Worm (Caenorhabditis elegans) whole organism, L2 larva: Measurements from ENCODE around the gene K01A11.1.

ENCODE experiments used
- C34F6.9 ChIP-seq: fragments of 150-350 bp; optimal IDR thresholded peaks from 2 replicates; lab custom pipeline; 2014; ENCODE audit warnings: missing biosample characterization, missing genetic modification characterization
- F13H6.1 ChIP-seq: sonication (generic microtip); optimal IDR thresholded peaks from 2 replicates; lab custom pipeline; 2016; ENCODE audit warnings: missing genetic modification characterization, missing compliant biosample characterization
- R02D3.7 ChIP-seq: fragments of 150-350 bp; optimal IDR thresholded peaks from 2 replicates; lab custom pipeline; 2014; ENCODE audit warnings: missing biosample characterization, missing genetic modification characterization
- Y55F3AM.14 ChIP-seq: fragments of 200-800 bp; sonication (Bioruptor generic); optimal IDR thresholded peaks from 2 replicates; lab custom pipeline; 2018; ENCODE audit warnings: mild to moderate bottlenecking, missing genetic modification characterization, missing compliant biosample characterization
- ZK546.5 ChIP-seq: sonication (generic microtip); optimal IDR thresholded peaks from 2 replicates; lab custom pipeline; 2017; ENCODE audit warnings: missing biosample characterization, missing genetic modification characterization
- alr-1 ChIP-seq: fragments of 150-350 bp; optimal IDR thresholded peaks from 2 replicates; lab custom pipeline; 2014; ENCODE audit warnings: missing biosample characterization, missing genetic modification characterization
- aly-2 ChIP-seq: fragments of 150-350 bp; optimal IDR thresholded peaks from 2 replicates; lab custom pipeline; 2014; ENCODE audit warnings: missing biosample characterization, missing genetic modification characterization
- ama-1 ChIP-seq: fragments of 150-350 bp; optimal IDR thresholded peaks from 2 replicates; lab custom pipeline; 2018; ENCODE audit warnings: inconsistent platforms
- blmp-1 ChIP-seq: sonication (generic microtip); optimal IDR thresholded peaks from 2 replicates; lab custom pipeline; 2017; ENCODE audit warnings: missing genetic modification characterization, mild to moderate bottlenecking, missing compliant biosample characterization, antibody characterized with exemption, moderate library complexity; ENCODE audit not compliant: insufficient read depth
- ceh-16 ChIP-seq: fragments of 150-350 bp; optimal IDR thresholded peaks from 2 replicates; lab custom pipeline; 2014; ENCODE audit warnings: missing biosample characterization, missing genetic modification characterization
- ceh-82 ChIP-seq: fragments of 150-350 bp; optimal IDR thresholded peaks from 2 replicates; lab custom pipeline; 2014; ENCODE audit warnings: missing biosample characterization, missing genetic modification characterization
- crh-2 ChIP-seq: sonication (generic microtip); optimal IDR thresholded peaks from 2 replicates; lab custom pipeline; 2017; ENCODE audit warnings: missing biosample characterization, missing genetic modification characterization
- dmd-4 ChIP-seq: sonication (generic microtip); optimal IDR thresholded peaks from 2 replicates; lab custom pipeline; 2017; ENCODE audit warnings: missing biosample characterization, missing genetic modification characterization
- egl-27 ChIP-seq: sonication (generic microtip); optimal IDR thresholded peaks from 3 replicates; lab custom pipeline; 2017; ENCODE audit warnings: missing biosample characterization, missing genetic modification reagents, missing genetic modification characterization
- elt-1 ChIP-seq: fragments of 150-350 bp; optimal IDR thresholded peaks from 2 replicates; lab custom pipeline; 2014; ENCODE audit warnings: missing biosample characterization, missing genetic modification characterization
- elt-3 ChIP-seq: sonication (generic microtip); optimal IDR thresholded peaks from 2 replicates; lab custom pipeline; 2017; ENCODE audit warnings: missing biosample characterization, missing genetic modification characterization
- fos-1 ChIP-seq: fragments of 150-350 bp; optimal IDR thresholded peaks from 2 replicates; lab custom pipeline; 2014; ENCODE audit warnings: missing biosample characterization, missing genetic modification characterization
- gmeb-1 ChIP-seq: fragments of 150-350 bp; optimal IDR thresholded peaks from 2 replicates; lab custom pipeline; 2014; ENCODE audit warnings: missing biosample characterization, missing genetic modification characterization
- lin-11 ChIP-seq: fragments of 150-350 bp; sonication (generic microtip); optimal IDR thresholded peaks from 2 replicates; lab custom pipeline; 2014; ENCODE audit warnings: missing biosample characterization, missing genetic modification characterization, inconsistent platforms, mixed read lengths
- lin-13 ChIP-seq: fragments of 150-350 bp; optimal IDR thresholded peaks from 2 replicates; lab custom pipeline; 2014; ENCODE audit warnings: missing biosample characterization, missing genetic modification reagents, missing genetic modification characterization
- lin-39 ChIP-seq: fragments of 150-350 bp; optimal IDR thresholded peaks from 2 replicates; lab custom pipeline; 2014; ENCODE audit warnings: missing biosample characterization, missing genetic modification reagents, missing genetic modification characterization
- lsy-2 ChIP-seq, 2 experiments: fragments of 150-350 bp in 1 of 2; sonication (generic microtip) in 1 of 2; optimal IDR thresholded peaks; 2 replicates each; lab custom pipeline; 2014 to 2017; ENCODE audit warnings: missing biosample characterization in 2 of 2, missing genetic modification characterization in 2 of 2
- mab-5 ChIP-seq: fragments of 150-350 bp; optimal IDR thresholded peaks from 2 replicates; lab custom pipeline; 2014; ENCODE audit warnings: missing biosample characterization, missing genetic modification characterization
- mbf-1 ChIP-seq: sonication (generic microtip); optimal IDR thresholded peaks from 2 replicates; lab custom pipeline; 2017; ENCODE audit warnings: missing biosample characterization, missing genetic modification characterization
- mdl-1 ChIP-seq, 2 experiments: fragments of 150-350 bp in 1 of 2; sonication (generic microtip) in 1 of 2; optimal IDR thresholded peaks; 2 replicates each; lab custom pipeline; 2017; ENCODE audit warnings: missing biosample characterization in 2 of 2, missing genetic modification characterization in 2 of 2
- nhr-10 ChIP-seq: sonication (generic microtip); optimal IDR thresholded peaks from 2 replicates; lab custom pipeline; 2017; ENCODE audit warnings: missing biosample characterization, missing genetic modification characterization
- nhr-11 ChIP-seq: fragments of 150-350 bp; optimal IDR thresholded peaks from 2 replicates; lab custom pipeline; 2014; ENCODE audit warnings: missing biosample characterization, missing genetic modification characterization
- nhr-12 ChIP-seq: fragments of 150-350 bp; optimal IDR thresholded peaks from 2 replicates; lab custom pipeline; 2014; ENCODE audit warnings: missing biosample characterization, missing genetic modification characterization
- nhr-129 ChIP-seq: fragments of 150-350 bp; optimal IDR thresholded peaks from 2 replicates; lab custom pipeline; 2014; ENCODE audit warnings: missing biosample characterization, missing genetic modification characterization
- nhr-21 ChIP-seq: fragments of 150-350 bp; optimal IDR thresholded peaks from 2 replicates; lab custom pipeline; 2014; ENCODE audit warnings: missing biosample characterization, missing genetic modification characterization
- nhr-23 ChIP-seq: fragments of 150-350 bp; optimal IDR thresholded peaks from 2 replicates; lab custom pipeline; 2014; ENCODE audit warnings: missing biosample characterization, missing genetic modification reagents, missing genetic modification characterization
- nhr-237 ChIP-seq: fragments of 150-350 bp; optimal IDR thresholded peaks from 2 replicates; lab custom pipeline; 2014; ENCODE audit warnings: missing biosample characterization, missing genetic modification characterization
- nhr-25 ChIP-seq: fragments of 150-350 bp; sonication (generic microtip); optimal IDR thresholded peaks from 3 replicates; lab custom pipeline; 2014; ENCODE audit warnings: missing biosample characterization, missing genetic modification characterization
- nhr-6 ChIP-seq: fragments of 150-350 bp; optimal IDR thresholded peaks from 2 replicates; lab custom pipeline; 2014; ENCODE audit warnings: missing biosample characterization, missing genetic modification characterization
- nhr-77 ChIP-seq: fragments of 150-350 bp; optimal IDR thresholded peaks from 2 replicates; lab custom pipeline; 2014; ENCODE audit warnings: missing biosample characterization, missing genetic modification characterization
- peb-1 ChIP-seq: fragments of 150-350 bp; optimal IDR thresholded peaks from 2 replicates; lab custom pipeline; 2014; ENCODE audit warnings: missing biosample characterization, missing genetic modification characterization
- sem-4 ChIP-seq: fragments of 150-350 bp; optimal IDR thresholded peaks from 2 replicates; lab custom pipeline; 2014; ENCODE audit warnings: missing biosample characterization, missing genetic modification reagents, missing genetic modification characterization
- skn-1 ChIP-seq: sonication (generic microtip); optimal IDR thresholded peaks from 2 replicates; lab custom pipeline; 2017; ENCODE audit warnings: missing biosample characterization, missing genetic modification characterization
- sma-3 ChIP-seq: sonication (generic microtip); optimal IDR thresholded peaks from 2 replicates; lab custom pipeline; 2016; ENCODE audit warnings: missing genetic modification reagents, missing genetic modification characterization, missing compliant biosample characterization
- sma-9 ChIP-seq, 2 experiments: fragments of 150-350 bp in 1 of 2; sonication (generic microtip) in 1 of 2; optimal IDR thresholded peaks; 2 replicates each; lab custom pipeline; 2014 to 2016; ENCODE audit warnings: missing genetic modification characterization in 2 of 2, mild to moderate bottlenecking in 1 of 2, missing biosample characterization in 1 of 2, missing compliant biosample characterization in 1 of 2, missing genetic modification reagents in 1 of 2, moderate library complexity in 1 of 2
- snpc-4 ChIP-seq: fragments of 150-350 bp; optimal IDR thresholded peaks from 2 replicates; lab custom pipeline; 2014; ENCODE audit warnings: missing biosample characterization, missing genetic modification characterization
- unc-39 ChIP-seq: fragments of 150-350 bp; optimal IDR thresholded peaks from 2 replicates; lab custom pipeline; 2014; ENCODE audit warnings: missing biosample characterization, missing genetic modification characterization
- unc-55 ChIP-seq: fragments of 150-350 bp; sonication (generic microtip); optimal IDR thresholded peaks from 3 replicates; lab custom pipeline; 2014; ENCODE audit warnings: missing biosample characterization, missing genetic modification reagents, missing genetic modification characterization
- unc-62 ChIP-seq: fragments of 150-350 bp; optimal IDR thresholded peaks from 2 replicates; lab custom pipeline; 2014; ENCODE audit warnings: missing biosample characterization, missing genetic modification reagents, missing genetic modification characterization
- zag-1 ChIP-seq: fragments of 150-350 bp; optimal IDR thresholded peaks from 2 replicates; lab custom pipeline; 2014; ENCODE audit warnings: missing biosample characterization, missing genetic modification characterization
- ztf-1 ChIP-seq: fragments of 200-800 bp; sonication (Bioruptor generic); conservative IDR thresholded peaks from 2 replicates; pipeline ENCODE4 v1.3.6; 2022; ENCODE audit warnings: missing genetic modification characterization, missing compliant biosample characterization
- ztf-11 ChIP-seq: sonication (generic microtip); optimal IDR thresholded peaks from 2 replicates; lab custom pipeline; 2017; ENCODE audit warnings: missing biosample characterization, missing genetic modification characterization
- ztf-4 ChIP-seq: fragments of 150-350 bp; optimal IDR thresholded peaks from 2 replicates; lab custom pipeline; 2014; ENCODE audit warnings: missing biosample characterization, missing genetic modification characterization

Gene K01A11.1

DNA sequence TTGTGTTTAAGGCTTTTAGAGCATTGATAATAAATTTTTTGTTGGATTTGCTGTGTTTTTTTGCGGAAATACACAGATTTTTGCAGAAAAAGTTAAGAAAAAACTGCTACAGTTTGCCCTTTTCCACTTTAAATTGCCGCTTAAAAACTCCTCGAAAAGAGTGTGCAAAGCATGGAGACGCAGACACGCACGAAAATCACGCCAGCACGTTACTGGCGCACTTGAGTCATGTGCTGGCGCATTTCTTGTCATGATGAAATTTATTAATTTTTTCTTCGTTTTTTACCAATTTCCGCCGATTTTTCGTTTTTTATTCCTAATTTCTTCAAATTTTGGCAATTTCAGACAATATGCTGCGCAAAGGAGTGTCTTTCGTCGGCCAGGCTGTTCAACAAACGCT lies 28.8 kb upstream of the K01A11.1 start, which contains the start of gene C34C12.8 (continued):
- TF ChIP-seq egl-27 (tag; lab: Kevin White, UChicago) = peak; percentile 93
- peak; percentile 93 for TF ChIP-seq lin-11
- TF ChIP-seq ztf-1 (GFP tag; lab: Robert Waterston, UW) = 0 out of 2 replicates have a peak, but pooled peaks have one; percentile 42
- TF ChIP-seq peb-1 = no peak
- peak; percentile 85 for TF ChIP-seq nhr-10 (tag; lab: Kevin White, UChicago)
- peak; percentile 77 for TF ChIP-seq R02D3.7 (tag; lab: Kevin White, UChicago)
- peak; percentile 94 for TF ChIP-seq sem-4
- no peak for TF ChIP-seq mbf-1 (tag; lab: Kevin White, UChicago)
- TF ChIP-seq lin-13 (GFP tag; lab: Kevin White, UChicago) = peak; percentile 94
- peak; percentile 97 for TF ChIP-seq C34F6.9 (tag; lab: Kevin White, UChicago)

- peak; percentile 99 for TF ChIP-seq unc-55 (GFP tag; lab: Kevin White, UChicago)
- TF ChIP-seq nhr-129 (tag; lab: Kevin White, UChicago) = peak; percentile 94
- TF ChIP-seq ceh-16 (tag; lab: Kevin White, UChicago) = peak; percentile 88
- TF ChIP-seq ceh-82 (tag; lab: Kevin White, UChicago) = peak; percentile 91
- peak; percentile 86 for TF ChIP-seq nhr-237
- no peak for TF ChIP-seq ztf-11 (tag; lab: Kevin White, UChicago)
- TF ChIP-seq nhr-12 (tag; lab: Kevin White, UChicago) = peak; percentile 59
- peak; percentile 98 for TF ChIP-seq C34F6.9 (tag; lab: Kevin White, UChicago)
- TF ChIP-seq ZK546.5 = peak; percentile 83
- peak; percentile 99 for TF ChIP-seq nhr-21 (tag; lab: Kevin White, UChicago)
- no peak for TF ChIP-seq ama-1 (lab: Kevin White, UChicago)
- peak; percentile 53 for TF ChIP-seq dmd-4 (tag; lab: Kevin White, UChicago)
- peak; percentile 89 for TF ChIP-seq blmp-1 (tag; lab: Kevin White, UChicago)
- peak; percentile 96 for TF ChIP-seq nhr-6 (tag; lab: Kevin White, UChicago)
- peak; percentile 99 for TF ChIP-seq nhr-25
- no peak for TF ChIP-seq ztf-1 (GFP tag; lab: Robert Waterston, UW)
- TF ChIP-seq egl-27 (tag; lab: Kevin White, UChicago) = peak; percentile 96
- peak; percentile 96 for TF ChIP-seq ztf-4
- TF ChIP-seq sma-9 (GFP tag; optimal IDR thresholded peaks at IDR 0.05; lab: Kevin White, UChicago) = peak; percentile 97
- no peak for TF ChIP-seq sma-9 (tag; optimal IDR thresholded peaks at IDR 0.05; lab: Kevin White, UChicago)
- peak; percentile 82 for TF ChIP-seq nhr-10 (tag; lab: Kevin White, UChicago)
- no peak for TF ChIP-seq unc-62 (GFP tag; lab: Kevin White, UChicago)
- TF ChIP-seq lin-39 (tag; lab: Kevin White, UChicago) = no peak
- no peak for TF ChIP-seq peb-1
- peak; percentile 98 for TF ChIP-seq sem-4
- TF ChIP-seq R02D3.7 (tag; lab: Kevin White, UChicago) = peak; percentile 84
- peak; percentile 99 to 100 for TF ChIP-seq lsy-2 (tag; optimal IDR thresholded peaks at IDR 0.05; lab: Kevin White, UChicago)
- TF ChIP-seq fos-1 (tag; lab: Kevin White, UChicago) = peak; percentile 96
- no peak for TF ChIP-seq nhr-11 (tag; lab: Kevin White, UChicago)
- peak; percentile 100 for TF ChIP-seq sma-3
- TF ChIP-seq elt-3 = no peak
- TF ChIP-seq Y55F3AM.14 (GFP tag; lab: Kevin White, UChicago) = peak; percentile 96
- no peak for TF ChIP-seq alr-1
- peak; percentile 93 for TF ChIP-seq zag-1 (tag; lab: Kevin White, UChicago)
- TF ChIP-seq elt-1 (tag; lab: Kevin White, UChicago) = no peak
- peak; percentile 99 for TF ChIP-seq lin-13 (GFP tag; lab: Kevin White, UChicago)
- TF ChIP-seq aly-2 (tag; lab: Kevin White, UChicago) = no peak
- TF ChIP-seq nhr-77 (tag; lab: Kevin White, UChicago) = peak; percentile 91
- peak; percentile 93 for TF ChIP-seq mab-5 (tag; lab: Kevin White, UChicago)
- TF ChIP-seq lin-11 = peak; percentile 93
- peak; percentile 99 for TF ChIP-seq crh-2 (tag; lab: Kevin White, UChicago)
- TF ChIP-seq unc-39 (tag; lab: Kevin White, UChicago) = no peak
- peak; percentile 71 for TF ChIP-seq skn-1 (tag; lab: Kevin White, UChicago)
- peak; percentile 41 to 88 for TF ChIP-seq mdl-1 (tag; optimal IDR thresholded peaks at IDR 0.05; lab: Kevin White, UChicago)
- peak; percentile 90 for TF ChIP-seq snpc-4 (tag; lab: Kevin White, UChicago)
- no peak for TF ChIP-seq nhr-23 (tag; lab: Kevin White, UChicago)
- peak; percentile 94 for TF ChIP-seq F13H6.1 (tag; lab: Kevin White, UChicago)
- TF ChIP-seq mbf-1 (tag; lab: Kevin White, UChicago) = peak; percentile 56
- peak; percentile 97 for TF ChIP-seq gmeb-1 (tag; lab: Kevin White, UChicago)
- TF ChIP-seq, all 48 proteins: peak for 35
Observed at ce11 chrIII:3456226-3456625, 24.9 kb upstream of the K01A11.1 start.
